Fruit fly (Drosophila melanogaster): ENCODE data around the gene CG6118.

The CG6118 gene

dm6 chr3R:15425638-15426487 lies 8.7 kb downstream of the CG6118 start (continued):
- TF ChIP-seq cg (GFP tag; optimal IDR thresholded peaks at IDR 0.05) (peak; percentile 9), CG17359 (tag; optimal IDR thresholded peaks at IDR 0.05) (peak; percentile 68), Blimp-1 (GFP tag; optimal IDR thresholded peaks at IDR 0.05) (peak; percentile 97), Ptx1 (GFP tag; IDR thresholded peaks at IDR 0.05) (peak; percentile 36; the same call in 1 of the 2 replicates), shn (GFP tag; optimal IDR thresholded peaks at IDR 0.05) (no peak), otp (GFP tag; IDR thresholded peaks at IDR 0.05) (0 out of 3 replicates have a peak, but pooled peaks have one; percentile 15), ara (GFP tag; IDR thresholded peaks at IDR 0.05) (0 out of 2 replicates have a peak, but pooled peaks have one; percentile 33), Fer1 (GFP tag; optimal IDR thresholded peaks at IDR 0.05) (no peak), CG12391 (tag; optimal IDR thresholded peaks at IDR 0.05) (peak; percentile 18), CG1603 (tag; optimal IDR thresholded peaks at IDR 0.05) (peak; percentile 22), CG43689 (GFP tag; IDR thresholded peaks at IDR 0.05) (no peak), dysf (GFP tag; IDR thresholded peaks at IDR 0.05) (peak; percentile 51; the same call in 1 of the 3 replicates), D19A (tag; optimal IDR thresholded peaks at IDR 0.05) (peak; percentile 5), CG8388 (GFP tag; optimal IDR thresholded peaks at IDR 0.05) (peak; percentile 28), CG7372 (GFP tag; IDR thresholded peaks at IDR 0.05) (peak; percentile 53; the same call in 1 of the 2 replicates), p53 (GFP tag; optimal IDR thresholded peaks at IDR 0.05) (no peak), CG6175 (GFP tag; IDR thresholded peaks at IDR 0.05) (no peak), CG11504 (tag; optimal IDR thresholded peaks at IDR 0.05) (peak; percentile 64), pan (optimal IDR thresholded peaks at IDR 0.05) (no peak), pan (GFP tag; optimal IDR thresholded peaks at IDR 0.05 in 1 of 2, IDR thresholded peaks at IDR 0.05 in 1 of 2) (peak in 1 of 2 experiments; percentile 22), ATbp (GFP tag; optimal IDR thresholded peaks at IDR 0.05) (peak; percentile 42), hth (optimal IDR thresholded peaks at IDR 0.05) (no peak), CG4820 (GFP tag; optimal IDR thresholded peaks at IDR 0.05) (peak; percentile 4), al (GFP tag; IDR thresholded peaks at IDR 0.05) (no peak), az2 (GFP tag; optimal IDR thresholded peaks at IDR 0.05) (peak; percentile 7), slou (GFP tag; optimal IDR thresholded peaks at IDR 0.05) (no peak), dmrt99B (tag; optimal IDR thresholded peaks at IDR 0.05) (peak; percentile 65), CG10366 (GFP tag; IDR thresholded peaks at IDR 0.05) (peak; percentile 29; the same call in 1 of the 2 replicates), Lim3 (GFP tag; IDR thresholded peaks at IDR 0.05) (0 out of 2 replicates have a peak, but pooled peaks have one; percentile 20), Ets65A (GFP tag) (peak; percentile 65), CG15269 (tag; optimal IDR thresholded peaks at IDR 0.05) (peak; percentile 21), eve (GFP tag; optimal IDR thresholded peaks at IDR 0.05) (no peak), nmo (GFP tag; optimal IDR thresholded peaks at IDR 0.05) (peak; percentile 13), sens (GFP tag) (peak; percentile 87), CG31441 (GFP tag; IDR thresholded peaks at IDR 0.05) (peak; percentile 45; the same call in 1 of the 2 replicates), CG18262 (tag; optimal IDR thresholded peaks at IDR 0.05) (peak; percentile 29), CHES-1-like (GFP tag; optimal IDR thresholded peaks at IDR 0.05) (no peak), CG13424 (tag; optimal IDR thresholded peaks at IDR 0.05) (peak; percentile 6), slp2 (GFP tag; optimal IDR thresholded peaks at IDR 0.05) (peak; percentile 20), fd96Cb (tag; optimal IDR thresholded peaks at IDR 0.05) (peak; percentile 44), CG7839 (tag; optimal IDR thresholded peaks at IDR 0.05) (peak; percentile 14), Drgx (GFP tag; IDR thresholded peaks at IDR 0.05) (peak; percentile 70), CG4424 (GFP tag; optimal IDR thresholded peaks at IDR 0.05) (no peak), Adf1 (GFP tag; IDR thresholded peaks at IDR 0.05) (no peak), CG15601 (tag; optimal IDR thresholded peaks at IDR 0.05) (peak; percentile 42), ci (GFP tag; IDR thresholded peaks at IDR 0.05) (0 out of 3 replicates have a peak, but pooled peaks have one; percentile 64), Sox100B (GFP tag; optimal IDR thresholded peaks at IDR 0.05) (peak; percentile 20), Xrp1 (GFP tag; IDR thresholded peaks at IDR 0.05) (0 out of 2 replicates have a peak, but pooled peaks have one; percentile 20), Ssrp (tag; optimal IDR thresholded peaks at IDR 0.05) (peak; percentile 38)

Measured in whole organism, embryonic.